Fruit fly (Drosophila melanogaster): ENCODE measurements around the gene CG4558.

The CG4558 gene

DNA sequence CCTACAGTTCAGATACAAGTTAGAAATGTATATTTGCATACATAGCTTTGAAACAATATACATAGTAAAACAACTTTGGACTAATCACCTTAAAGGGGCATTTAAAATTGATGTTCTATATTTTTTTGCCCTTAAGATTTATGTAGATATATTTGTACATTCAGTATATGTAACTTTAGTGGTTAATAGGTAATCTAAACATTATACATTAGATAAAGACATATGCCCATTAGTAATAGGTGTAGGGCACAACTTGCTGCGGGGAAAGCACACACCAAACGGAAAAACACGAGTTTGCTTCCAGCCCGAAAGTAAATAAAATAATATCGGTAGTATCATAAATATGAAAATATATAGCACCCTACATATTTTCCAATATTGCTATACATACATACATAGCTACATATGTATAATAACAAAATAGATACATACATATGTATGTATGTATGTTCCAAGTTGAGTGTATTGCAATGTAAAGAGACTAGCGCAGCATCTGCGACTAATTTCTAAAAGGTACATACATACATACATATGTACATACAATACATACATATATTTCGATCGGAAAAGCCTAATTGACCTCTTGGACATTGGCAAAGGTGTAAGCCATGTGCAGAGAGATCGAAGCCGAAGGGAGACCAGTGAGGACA, 13.8 kb downstream of the CG4558 start, which contains the start of gene CG43736 (continued):
- TF ChIP-seq MBD-R2 (GFP tag; IDR thresholded peaks at IDR 0.05) (peak; percentile 32; the same call in 1 of the 2 replicates), wdn (GFP tag; IDR thresholded peaks at IDR 0.05) (peak; percentile 70; the same call in 1 of the 2 replicates), repo (GFP tag; optimal IDR thresholded peaks at IDR 0.05) (peak; percentile 84), pita (GFP tag; optimal IDR thresholded peaks at IDR 0.05) (no peak), CG10543 (GFP tag; optimal IDR thresholded peaks at IDR 0.05) (peak; percentile 73), Fer2 (tag; optimal IDR thresholded peaks at IDR 0.05) (peak; percentile 92), Dip2 (GFP tag; IDR thresholded peaks at IDR 0.05) (peak; percentile 41; the same call in 1 of the 2 replicates), chif (GFP tag; optimal IDR thresholded peaks at IDR 0.05) (peak; percentile 93 to 94), zfh1 (GFP tag; IDR thresholded peaks at IDR 0.05) (peak; percentile 84), CrebB (tag; optimal IDR thresholded peaks at IDR 0.05) (peak; percentile 92), prd (optimal IDR thresholded peaks at IDR 0.05) (no peak), prd (GFP tag; IDR thresholded peaks at IDR 0.05) (peak; percentile 88), NK7.1 (GFP tag; optimal IDR thresholded peaks at IDR 0.05) (peak; percentile 91), tin (GFP tag; optimal IDR thresholded peaks at IDR 0.05) (peak; percentile 90), dm (GFP tag; optimal IDR thresholded peaks at IDR 0.05) (peak; percentile 79), CG31441 (GFP tag; IDR thresholded peaks at IDR 0.05) (peak; percentile 99), lbe (GFP tag; optimal IDR thresholded peaks at IDR 0.05) (peak; percentile 78), Asciz (GFP tag; optimal IDR thresholded peaks at IDR 0.05) (peak; percentile 95), Dbx (GFP tag; IDR thresholded peaks at IDR 0.05) (peak; percentile 87), CG10274 (GFP tag; optimal IDR thresholded peaks at IDR 0.05) (peak; percentile 99), CG7745 (tag; optimal IDR thresholded peaks at IDR 0.05) (no peak), ems (GFP tag; optimal IDR thresholded peaks at IDR 0.05) (peak; percentile 93), Lpt (GFP tag; optimal IDR thresholded peaks at IDR 0.05) (no peak), Nf-YC (tag; optimal IDR thresholded peaks at IDR 0.05) (peak; percentile 90), CkIIα-i1 (GFP tag; IDR thresholded peaks at IDR 0.05) (0 out of 2 replicates have a peak, but pooled peaks have one; percentile 23), Oli (tag; optimal IDR thresholded peaks at IDR 0.05) (peak; percentile 97), Taf1 (GFP tag; IDR thresholded peaks at IDR 0.05) (peak; percentile 65), ab (GFP tag; optimal IDR thresholded peaks at IDR 0.05) (peak; percentile 7), dmrt11E (tag; optimal IDR thresholded peaks at IDR 0.05) (peak; percentile 92), fd3F (GFP tag; optimal IDR thresholded peaks at IDR 0.05) (peak; percentile 95), mam (GFP tag; optimal IDR thresholded peaks at IDR 0.05) (peak; percentile 94), Poxn (GFP tag; IDR thresholded peaks at IDR 0.05) (peak; percentile 75), H15 (GFP tag; IDR thresholded peaks at IDR 0.05) (peak; percentile 77), sug (tag; optimal IDR thresholded peaks at IDR 0.05) (peak; percentile 93), CG9727 (GFP tag; optimal IDR thresholded peaks at IDR 0.05) (peak; percentile 95), CG8944 (GFP tag; optimal IDR thresholded peaks at IDR 0.05) (peak; percentile 91), CG4328 (GFP tag; optimal IDR thresholded peaks at IDR 0.05) (peak; percentile 94), gfzf (GFP tag; optimal IDR thresholded peaks at IDR 0.05) (no peak), CG12236 (GFP tag; optimal IDR thresholded peaks at IDR 0.05) (peak; percentile 86), gcm2 (GFP tag; optimal IDR thresholded peaks at IDR 0.05) (peak; percentile 59), CG17612 (GFP tag; IDR thresholded peaks at IDR 0.05) (peak; percentile 83), crp (GFP tag; optimal IDR thresholded peaks at IDR 0.05) (peak in 1 of 2 experiments; percentile 49), hbn (GFP tag; IDR thresholded peaks at IDR 0.05; ENCODE audit: partially characterized antibody) (no peak), eyg (GFP tag; optimal IDR thresholded peaks at IDR 0.05) (peak; percentile 87), CG3847 (GFP tag; IDR thresholded peaks at IDR 0.05) (peak; percentile 92), CG4617 (GFP tag; optimal IDR thresholded peaks at IDR 0.05; ENCODE audit: borderline replicate concordance) (peak; percentile 78), CG4424 (GFP tag; optimal IDR thresholded peaks at IDR 0.05) (peak; percentile 96), unpg (GFP tag; optimal IDR thresholded peaks at IDR 0.05) (peak; percentile 96), pb (GFP tag; optimal IDR thresholded peaks at IDR 0.05) (peak; percentile 85), Rx (GFP tag; IDR thresholded peaks at IDR 0.05) (peak; percentile 62; the same call in 1 of the 2 replicates)

All from whole organism, embryonic.